Fruit fly (Drosophila melanogaster) S2 (cell line): Measurements from ENCODE around the gene Rpt3R.

Experiments used
- CG8478 ChIP-seq: fragments of >200 bp; optimal IDR thresholded peaks from 2 replicates; lab custom pipeline; 2018
- CTCF ChIP-seq, 2 experiments: fragments of >200 bp; optimal IDR thresholded peaks; 2 replicates each; lab custom pipeline; 2018

dm6 chr3R:9759360-9760191 is 3.3 kb upstream of the Rpt3R start, which contains the start of gene Mpi:
- TF ChIP-seq CG8478 (no peak), CTCF (optimal IDR thresholded peaks at IDR 0.05; lab: Kevin White, UChicago) (no peak)
